Fruit fly (Drosophila melanogaster) whole organism, prepupa: Measurements from ENCODE around the gene CG11550.

ENCODE experiments used
- Blimp-1 ChIP-seq: fragments of 200-800 bp; sonication (Bioruptor generic); optimal IDR thresholded peaks from 3 replicates; lab custom pipeline; 2017; ENCODE audit warnings: missing biosample characterization, missing genetic modification characterization, mild to moderate bottlenecking, moderate library complexity, missing genetic modification reagents
- CG10631 ChIP-seq: fragments of 200-800 bp; sonication (Bioruptor generic); optimal IDR thresholded peaks from 2 replicates; lab custom pipeline; 2016; ENCODE audit warnings: missing biosample characterization, missing genetic modification characterization
- CG10669 ChIP-seq: fragments of 200-800 bp; sonication (Bioruptor generic); optimal IDR thresholded peaks from 3 replicates; lab custom pipeline; 2018; ENCODE audit warnings: missing biosample characterization, mild to moderate bottlenecking, missing genetic modification characterization, moderate library complexity
- CG11294 ChIP-seq: fragments of 200-800 bp; sonication (Bioruptor generic); IDR thresholded peaks from 2 replicates; pipeline ENCODE4 v1.3.6; 2022; ENCODE audit warnings: missing biosample characterization, missing genetic modification characterization
- CG11762 ChIP-seq: fragments of 200-800 bp; sonication (Bioruptor generic); optimal IDR thresholded peaks from 3 replicates; lab custom pipeline; 2016; ENCODE audit warnings: missing biosample characterization, missing genetic modification characterization; ENCODE audit not compliant: insufficient read depth
- CG11902 ChIP-seq: fragments of 200-800 bp; sonication (Bioruptor generic); optimal IDR thresholded peaks from 3 replicates; lab custom pipeline; 2016; ENCODE audit warnings: missing biosample characterization, missing genetic modification characterization
- CG15336 ChIP-seq: fragments of 200-800 bp; sonication (Bioruptor generic); IDR thresholded peaks from 2 replicates; pipeline ENCODE4 v1.3.6; 2022; ENCODE audit warnings: missing biosample characterization, missing genetic modification characterization
- CG1621 ChIP-seq: fragments of 200-800 bp; sonication (Bioruptor generic); optimal IDR thresholded peaks from 3 replicates; lab custom pipeline; 2018; ENCODE audit warnings: missing biosample characterization, mild to moderate bottlenecking, missing genetic modification characterization
- CG16779 ChIP-seq: fragments of 200-800 bp; sonication (Bioruptor generic); optimal IDR thresholded peaks from 3 replicates; lab custom pipeline; 2017; ENCODE audit warnings: missing biosample characterization, mild to moderate bottlenecking, missing genetic modification characterization
- CG34406 ChIP-seq: fragments of 200-800 bp; sonication (Bioruptor generic); optimal IDR thresholded peaks from 3 replicates; lab custom pipeline; 2016; ENCODE audit warnings: missing biosample characterization, missing genetic modification characterization
- CG3919 ChIP-seq: fragments of 200-800 bp; sonication (Bioruptor generic); optimal IDR thresholded peaks from 3 replicates; lab custom pipeline; 2016; ENCODE audit warnings: missing biosample characterization, missing genetic modification characterization
- CG6163 ChIP-seq: fragments of 200-800 bp; sonication (Bioruptor generic); IDR thresholded peaks from 3 replicates; pipeline ENCODE4 v1.3.6; 2022; ENCODE audit warnings: missing biosample characterization, missing genetic modification characterization
- CG6792 ChIP-seq: fragments of 200-800 bp; sonication (Bioruptor generic); optimal IDR thresholded peaks from 3 replicates; lab custom pipeline; 2016; ENCODE audit warnings: missing biosample characterization, missing genetic modification characterization
- CG6808 ChIP-seq: fragments of 200-800 bp; sonication (Bioruptor generic); optimal IDR thresholded peaks from 3 replicates; lab custom pipeline; 2017; ENCODE audit warnings: missing biosample characterization, missing genetic modification characterization, mild to moderate bottlenecking, moderate library complexity, missing genetic modification reagents
- CG7368 ChIP-seq: fragments of 200-800 bp; sonication (Bioruptor generic); optimal IDR thresholded peaks from 3 replicates; lab custom pipeline; 2016; ENCODE audit warnings: missing biosample characterization, missing genetic modification characterization
- CG8319 ChIP-seq: fragments of 200-800 bp; sonication (Bioruptor generic); optimal IDR thresholded peaks from 3 replicates; lab custom pipeline; 2016; ENCODE audit warnings: missing biosample characterization, missing genetic modification characterization
- CG9139 ChIP-seq: fragments of 200-800 bp; sonication (Bioruptor generic); optimal IDR thresholded peaks from 3 replicates; lab custom pipeline; 2017; ENCODE audit warnings: missing biosample characterization, mild to moderate bottlenecking, missing genetic modification characterization
- Eip78C ChIP-seq: fragments of 200-800 bp; sonication (Bioruptor generic); peaks from one replicate; lab custom pipeline; 2016; ENCODE audit warnings: missing biosample characterization, missing genetic modification characterization
- Ets21C ChIP-seq: fragments of 200-800 bp; sonication (Bioruptor generic); optimal IDR thresholded peaks from 3 replicates; lab custom pipeline; 2016; ENCODE audit warnings: missing biosample characterization, missing genetic modification characterization
- Ets96B ChIP-seq: fragments of 200-800 bp; optimal IDR thresholded peaks from 2 replicates; lab custom pipeline; 2019; ENCODE audit warnings: missing biosample characterization, mild to moderate bottlenecking, missing genetic modification characterization, moderate library complexity
- Gug ChIP-seq: fragments of 200-800 bp; sonication (Bioruptor generic); IDR thresholded peaks from 2 replicates; pipeline ENCODE4 v1.3.6; 2022; ENCODE audit warnings: missing biosample characterization, missing genetic modification characterization
- Hr39 ChIP-seq: fragments of 200-800 bp; sonication (Bioruptor generic); optimal IDR thresholded peaks from 2 replicates; lab custom pipeline; 2016; ENCODE audit warnings: missing biosample characterization, missing genetic modification characterization
- Hr4 ChIP-seq: fragments of 200-800 bp; sonication (Bioruptor generic); optimal IDR thresholded peaks from 3 replicates; lab custom pipeline; 2016; ENCODE audit warnings: missing biosample characterization, missing genetic modification characterization
- Lpt ChIP-seq: fragments of 200-800 bp; sonication (Bioruptor generic); optimal IDR thresholded peaks from 3 replicates; lab custom pipeline; 2016; ENCODE audit warnings: missing biosample characterization, missing genetic modification characterization
- OdsH ChIP-seq: fragments of 200-800 bp; sonication (Bioruptor generic); optimal IDR thresholded peaks from 3 replicates; lab custom pipeline; 2016; ENCODE audit warnings: missing biosample characterization, missing genetic modification characterization
- Smox ChIP-seq: fragments of 200-800 bp; sonication (Bioruptor generic); optimal IDR thresholded peaks from 3 replicates; lab custom pipeline; 2016; ENCODE audit warnings: missing biosample characterization, missing genetic modification characterization
- Sox102F ChIP-seq: fragments of 200-800 bp; sonication (Bioruptor generic); optimal IDR thresholded peaks from 2 replicates; lab custom pipeline; 2016; ENCODE audit warnings: missing biosample characterization, mild to moderate bottlenecking, missing genetic modification characterization
- Sox14 ChIP-seq: fragments of 200-800 bp; sonication (Bioruptor generic); optimal IDR thresholded peaks from 3 replicates; lab custom pipeline; 2016; ENCODE audit warnings: missing biosample characterization, missing genetic modification characterization
- achi ChIP-seq: fragments of 200-800 bp; sonication (Bioruptor generic); optimal IDR thresholded peaks from 3 replicates; lab custom pipeline; 2016; ENCODE audit warnings: missing biosample characterization, missing genetic modification characterization
- acj6 ChIP-seq: fragments of 200-800 bp; sonication (Bioruptor generic); optimal IDR thresholded peaks from 3 replicates; lab custom pipeline; 2016; ENCODE audit warnings: missing biosample characterization, missing genetic modification characterization
- cyc ChIP-seq: fragments of 200-800 bp; sonication (Bioruptor generic); optimal IDR thresholded peaks from 3 replicates; lab custom pipeline; 2016; ENCODE audit warnings: missing biosample characterization, missing genetic modification characterization
- esn ChIP-seq: fragments of 200-800 bp; sonication (Bioruptor generic); optimal IDR thresholded peaks from 2 replicates; lab custom pipeline; 2016; ENCODE audit warnings: missing biosample characterization, mild to moderate bottlenecking, missing genetic modification characterization, moderate library complexity
- fd59A ChIP-seq: fragments of 200-800 bp; sonication (Bioruptor generic); optimal IDR thresholded peaks from 2 replicates; lab custom pipeline; 2017; ENCODE audit warnings: missing biosample characterization, mild to moderate bottlenecking, missing genetic modification characterization, missing genetic modification reagents
- fd85E ChIP-seq: fragments of 200-800 bp; sonication (Bioruptor generic); optimal IDR thresholded peaks from 3 replicates; lab custom pipeline; 2016; ENCODE audit warnings: missing biosample characterization, missing genetic modification characterization
- fkh ChIP-seq: fragments of 200-800 bp; sonication (Bioruptor generic); optimal IDR thresholded peaks from 3 replicates; lab custom pipeline; 2017; ENCODE audit warnings: missing biosample characterization, mild to moderate bottlenecking, missing genetic modification characterization, moderate library complexity
- lz ChIP-seq: fragments of 200-800 bp; sonication (Bioruptor generic); optimal IDR thresholded peaks from 3 replicates; lab custom pipeline; 2016; ENCODE audit warnings: missing biosample characterization, missing genetic modification characterization
- net ChIP-seq: fragments of 200-800 bp; sonication (Bioruptor generic); optimal IDR thresholded peaks from 3 replicates; lab custom pipeline; 2016; ENCODE audit warnings: missing biosample characterization, missing genetic modification characterization
- pdm3 ChIP-seq: fragments of 200-800 bp; sonication (Bioruptor generic); optimal IDR thresholded peaks from 3 replicates; lab custom pipeline; 2016; ENCODE audit warnings: missing biosample characterization, missing genetic modification characterization
- ss ChIP-seq, 2 experiments: fragments of 200-800 bp; sonication (Bioruptor generic); optimal IDR thresholded peaks; 2 replicates in 1 of 2; 3 replicates in 1 of 2; lab custom pipeline; 2017 to 2018; ENCODE audit warnings: mild to moderate bottlenecking in 2 of 2, missing biosample characterization in 2 of 2, missing genetic modification characterization in 2 of 2, moderate library complexity in 1 of 2
- svp ChIP-seq: fragments of 200-800 bp; sonication (Bioruptor generic); peaks from one replicate; lab custom pipeline; 2016; ENCODE audit warnings: missing biosample characterization, missing genetic modification characterization

Gene CG11550

DNA sequence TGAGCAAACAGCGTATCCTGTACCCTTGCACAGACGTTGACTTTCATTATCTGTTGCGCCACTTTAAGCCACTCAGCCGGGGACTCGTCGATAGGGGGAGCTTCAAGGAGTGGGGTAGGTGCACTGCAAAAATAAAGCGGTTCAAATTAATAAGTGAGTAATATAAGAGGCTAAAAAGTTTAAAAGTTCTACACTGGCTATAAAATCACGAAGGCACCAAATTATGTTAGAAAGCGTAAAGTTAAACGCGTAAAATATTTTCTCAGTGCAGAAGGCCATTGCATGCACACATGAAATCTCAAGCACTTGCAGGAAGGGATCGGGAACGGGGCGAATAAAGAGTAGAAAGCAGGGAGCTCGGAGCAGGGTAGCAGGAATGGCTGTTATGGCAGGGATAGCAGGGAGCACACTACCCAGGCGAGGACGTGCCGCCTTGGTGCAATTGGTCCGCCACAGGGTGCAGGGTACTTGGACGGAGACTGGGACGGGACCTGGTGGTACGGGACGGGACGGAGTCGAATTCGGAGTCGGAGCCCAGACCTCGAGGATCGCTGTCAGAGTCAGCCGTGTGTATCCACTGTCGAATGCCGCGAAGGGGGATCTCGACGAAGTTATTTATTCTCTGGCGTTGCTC lies 18.6 kb upstream of the CG11550 start (continued):
- TF ChIP-seq OdsH (peak; percentile 86), Ets96B (tag; lab: Kevin White, UChicago) (peak; percentile 95), Sox14 (peak; percentile 89), svp (peak; percentile 98), CG11762 (GFP tag; lab: Kevin White, UChicago) (peak; percentile 57), CG3919 (GFP tag; lab: Kevin White, UChicago) (peak; percentile 92), lz (GFP tag; lab: Kevin White, UChicago) (peak; percentile 94), CG6792 (GFP tag; lab: Kevin White, UChicago) (peak; percentile 91), Blimp-1 (GFP tag; lab: Kevin White, UChicago) (peak; percentile 85), CG11902 (GFP tag; lab: Kevin White, UChicago) (peak; percentile 84), Eip78C (GFP tag; lab: Kevin White, UChicago) (peak; percentile 97), Hr39 (peak; percentile 95), Ets21C (GFP tag; lab: Kevin White, UChicago) (peak; percentile 88), CG9139 (GFP tag; lab: Kevin White, UChicago) (peak; percentile 87), pdm3 (GFP tag; lab: Kevin White, UChicago) (peak; percentile 84)

DNA sequence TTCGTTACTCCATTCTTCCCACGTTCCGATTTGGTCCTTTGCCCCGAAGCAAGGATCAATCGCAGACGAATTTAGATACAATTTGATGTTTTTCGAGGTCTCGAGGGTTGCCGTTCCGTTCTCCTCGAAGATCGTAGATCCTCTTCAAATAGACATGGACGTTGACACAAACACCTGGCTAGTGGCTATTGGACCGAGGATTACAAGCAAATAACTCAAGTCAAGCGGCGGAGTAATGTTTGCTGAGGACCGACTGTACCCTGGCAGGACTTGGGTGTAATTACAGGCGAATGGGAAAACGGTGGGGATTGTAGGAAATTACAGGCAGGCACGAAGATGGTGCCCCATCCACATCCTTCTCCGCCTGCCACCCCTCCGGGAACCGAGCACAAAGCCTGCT lies 17.9 kb upstream of the CG11550 start:
- TF ChIP-seq Sox14: no peak
- no peak for TF ChIP-seq OdsH
- TF ChIP-seq cyc (GFP tag; lab: Kevin White, UChicago): no peak
- TF ChIP-seq net (GFP tag; lab: Kevin White, UChicago): no peak
- no peak for TF ChIP-seq CG34406 (GFP tag; lab: Kevin White, UChicago)
- no peak for TF ChIP-seq CG11762 (GFP tag; lab: Kevin White, UChicago)
- TF ChIP-seq Smox (GFP tag; lab: Kevin White, UChicago): no peak
- no peak for TF ChIP-seq CG6163 (GFP tag; lab: Robert Waterston, UW)
- TF ChIP-seq Hr39: no peak
- no peak for TF ChIP-seq CG1621 (tag; lab: Kevin White, UChicago)
- no peak for TF ChIP-seq CG6808 (GFP tag; lab: Kevin White, UChicago)

DNA sequence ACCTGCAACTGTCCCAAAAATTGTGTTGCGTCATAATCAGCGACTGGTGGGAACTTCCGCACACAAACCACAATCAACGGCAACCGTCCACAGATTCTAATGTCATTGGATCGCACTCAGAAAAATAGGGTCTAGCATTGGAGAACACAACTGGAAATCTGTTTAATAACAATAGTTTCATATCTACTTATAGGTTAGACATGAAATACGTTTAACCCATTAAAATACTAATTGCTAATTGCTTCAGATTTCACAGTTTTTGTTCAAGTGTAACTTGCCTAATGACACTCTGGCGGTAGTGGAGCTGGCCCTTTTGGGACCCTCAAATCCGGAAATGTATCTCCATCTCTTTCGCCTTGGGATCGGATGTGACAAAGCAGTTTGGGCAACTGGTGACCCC lies 17.0 kb upstream of the CG11550 start:
- TF ChIP-seq CG7368 (no peak), CG9139 (GFP tag; lab: Kevin White, UChicago) (no peak), Hr39 (no peak), CG1621 (tag; lab: Kevin White, UChicago) (no peak), CG10631 (GFP tag; lab: Kevin White, UChicago) (no peak), Hr4 (no peak)

DNA sequence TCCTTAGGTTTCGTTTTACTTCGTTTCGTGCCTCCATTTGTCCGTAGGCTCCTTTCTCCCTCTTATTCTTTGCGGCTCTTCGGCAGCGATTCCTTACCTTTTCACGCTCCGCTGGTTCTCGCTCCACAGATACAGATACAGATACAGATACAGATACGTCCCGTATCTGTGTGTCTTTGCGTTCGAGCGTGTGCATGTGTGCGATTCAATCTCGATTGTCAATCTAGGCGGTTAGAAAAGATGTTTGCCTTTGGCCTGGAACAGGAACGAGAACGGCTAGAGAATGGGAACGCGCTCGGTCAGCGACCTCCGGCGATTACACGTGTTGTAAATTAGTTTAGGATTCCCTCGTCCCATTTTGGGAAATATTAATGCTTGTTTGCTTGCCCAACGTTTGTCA lies 10.8 kb upstream of the CG11550 start:
- TF ChIP-seq CG6163 (GFP tag; lab: Robert Waterston, UW): 0 out of 3 replicates have a peak, but pooled peaks have one; percentile 14
- no peak for TF ChIP-seq acj6 (GFP tag; lab: Kevin White, UChicago)
- no peak for TF ChIP-seq CG6792 (GFP tag; lab: Kevin White, UChicago)

dm6 chr3R:31689727-31690126 lies 10.0 kb upstream of the CG11550 start:
- TF ChIP-seq Hr4 (peak; percentile 82), net (GFP tag; lab: Kevin White, UChicago) (peak; percentile 6), CG10669 (GFP tag; lab: Kevin White, UChicago) (peak; percentile 15), CG11902 (GFP tag; lab: Kevin White, UChicago) (no peak), Sox102F (GFP tag; lab: Kevin White, UChicago) (no peak), Lpt (GFP tag; lab: Kevin White, UChicago) (no peak), fd85E (GFP tag; lab: Kevin White, UChicago) (no peak), OdsH (peak; percentile 30), CG3919 (GFP tag; lab: Kevin White, UChicago) (peak; percentile 57), acj6 (GFP tag; lab: Kevin White, UChicago) (peak; percentile 45), fd59A (GFP tag; lab: Kevin White, UChicago) (no peak), pdm3 (GFP tag; lab: Kevin White, UChicago) (peak; percentile 63), CG15336 (GFP tag; lab: Robert Waterston, UW) (peak; percentile 56), CG8319 (GFP tag; lab: Kevin White, UChicago) (no peak), Eip78C (GFP tag; lab: Kevin White, UChicago) (peak; percentile 83), Gug (GFP tag; lab: Robert Waterston, UW) (no peak), CG1621 (tag; lab: Kevin White, UChicago) (no peak), CG6163 (GFP tag; lab: Robert Waterston, UW) (peak; percentile 33; the same call in 1 of the 3 replicates), CG10631 (GFP tag; lab: Kevin White, UChicago) (peak; percentile 72), achi (peak; percentile 51), Blimp-1 (GFP tag; lab: Kevin White, UChicago) (no peak), esn (GFP tag; lab: Kevin White, UChicago) (no peak), Smox (GFP tag; lab: Kevin White, UChicago) (no peak), CG34406 (GFP tag; lab: Kevin White, UChicago) (no peak), CG11762 (GFP tag; lab: Kevin White, UChicago) (peak; percentile 30), ss (GFP tag; optimal IDR thresholded peaks at IDR 0.05; lab: Kevin White, UChicago) (no peak), CG11294 (GFP tag; lab: Robert Waterston, UW) (no peak), fkh (GFP tag; lab: Kevin White, UChicago) (no peak), CG16779 (tag; lab: Kevin White, UChicago) (no peak)
